Worm (Caenorhabditis elegans) whole organism, L4 larva: Measurements from ENCODE around the gene nhr-228.
"Not testable (repeated sequence)": the region's sequence is repeated elsewhere in the genome, so short reads cannot be mapped to it uniquely, and the experiment has no call there.

Source experiments
- F49E8.2 ChIP-seq: sonication (generic microtip); optimal IDR thresholded peaks from 2 replicates; lab custom pipeline; 2016; ENCODE audit warnings: missing compliant biosample characterization, mild to moderate bottlenecking, missing genetic modification characterization, borderline replicate concordance
- ceh-82 ChIP-seq: sonication (generic microtip); optimal IDR thresholded peaks from 2 replicates; lab custom pipeline; 2017; ENCODE audit warnings: missing biosample characterization, missing genetic modification characterization
- egl-27 ChIP-seq: sonication (generic microtip); optimal IDR thresholded peaks from 3 replicates; lab custom pipeline; 2017; ENCODE audit warnings: missing biosample characterization, missing genetic modification reagents, missing genetic modification characterization
- egl-43 ChIP-seq: fragments of 200-800 bp; sonication (Bioruptor generic); IDR thresholded peaks from 2 replicates; pipeline ENCODE4 v1.3.6; 2022; ENCODE audit warnings: missing genetic modification reagents, missing genetic modification characterization, missing compliant biosample characterization
- nhr-76 ChIP-seq: fragments of 150-350 bp; optimal IDR thresholded peaks from 2 replicates; lab custom pipeline; 2014; ENCODE audit warnings: missing biosample characterization, missing genetic modification characterization
- spr-1 ChIP-seq: sonication (generic microtip); optimal IDR thresholded peaks from 2 replicates; lab custom pipeline; 2016; ENCODE audit warnings: mild to moderate bottlenecking, missing genetic modification characterization, missing compliant biosample characterization

DNA sequence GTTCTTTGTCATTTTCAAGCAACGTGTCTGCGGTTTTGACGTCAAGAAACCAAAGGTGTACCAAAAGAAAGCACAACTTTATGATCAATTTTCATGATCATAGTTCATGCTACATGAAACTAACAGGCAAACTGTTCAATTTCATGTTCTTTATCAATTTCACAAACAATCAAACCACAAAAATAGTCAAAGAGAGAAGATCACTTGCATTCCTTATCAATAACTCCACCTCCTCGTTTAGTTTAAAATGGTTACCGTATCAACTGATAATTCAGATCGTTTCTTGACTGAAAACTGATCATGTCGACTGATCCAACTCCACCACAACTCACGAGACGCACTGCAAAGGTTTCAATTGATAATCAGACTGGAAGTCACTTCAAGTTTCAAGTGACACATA, 48.6 kb downstream of the nhr-228 start, which contains the start of gene pud-1.1:
- not testable (repeated sequence) for TF ChIP-seq spr-1 (tag; lab: Kevin White, UChicago); egl-43; F49E8.2 (tag; lab: Kevin White, UChicago); ceh-82 (tag; lab: Kevin White, UChicago); egl-27 (tag; lab: Kevin White, UChicago); nhr-76
